Worm (Caenorhabditis elegans): Measurements from ENCODE around the gene dkc-1.

The dkc-1 gene

DNA sequence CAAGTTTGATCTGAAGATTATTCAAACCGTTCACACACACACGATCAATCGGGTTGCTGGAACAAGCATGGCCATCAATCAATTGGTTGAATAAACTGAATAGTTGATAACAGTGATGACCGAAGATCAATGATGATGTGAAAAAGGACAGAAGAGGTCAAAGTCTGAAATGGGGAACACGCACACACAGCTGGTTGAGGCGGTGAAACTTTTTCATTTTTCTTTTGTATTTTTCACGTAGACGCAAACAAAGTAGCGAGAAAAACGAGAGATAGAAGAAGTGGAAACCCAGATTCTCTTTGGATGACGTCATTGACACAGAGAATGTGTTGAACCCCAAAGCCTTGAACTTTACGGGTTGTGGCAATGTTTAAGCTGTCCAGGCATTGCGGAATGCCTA lies 30.8 kb upstream of the dkc-1 start (continued):
- TF ChIP-seq nfya-2 (GFP tag; IDR thresholded peaks at IDR 0.05) = no peak
- no peak for TF ChIP-seq T26A5.8 (tag; optimal IDR thresholded peaks at IDR 0.05)
- no peak for TF ChIP-seq nhr-179 (tag; optimal IDR thresholded peaks at IDR 0.05)
- TF ChIP-seq attf-6 (GFP tag; IDR thresholded peaks at IDR 0.05) = no peak
- no peak for TF ChIP-seq lsl-1 (GFP tag; optimal IDR thresholded peaks at IDR 0.05)
- TF ChIP-seq egl-18 (GFP tag; IDR thresholded peaks at IDR 0.05) = no peak
- TF ChIP-seq efl-1 (GFP tag; optimal IDR thresholded peaks at IDR 0.05) = no peak
- no peak for TF ChIP-seq Y79H2A.3 (GFP tag; conservative IDR thresholded peaks at IDR 0.05)
- TF ChIP-seq hsf-1 (GFP tag; IDR thresholded peaks at IDR 0.05) = no peak
- TF ChIP-seq sea-2 (GFP tag; IDR thresholded peaks at IDR 0.05) = no peak
- peak; percentile 96 for TF ChIP-seq atf-7 (tag; optimal IDR thresholded peaks at IDR 0.05)
- TF ChIP-seq madf-6 (GFP tag; IDR thresholded peaks at IDR 0.05) = no peak
- no peak for TF ChIP-seq nfya-1 (tag; optimal IDR thresholded peaks at IDR 0.05; ENCODE audit: borderline replicate concordance, insufficient read depth)
- no peak for TF ChIP-seq B0336.3 (GFP tag; IDR thresholded peaks at IDR 0.05)
- no peak for TF ChIP-seq ceh-91 (GFP tag; IDR thresholded peaks at IDR 0.05)
- peak; percentile 69 for TF ChIP-seq ZK185.1 (tag; optimal IDR thresholded peaks at IDR 0.05; ENCODE audit: poor library complexity, severe bottlenecking)
- TF ChIP-seq unc-62 (GFP tag; optimal IDR thresholded peaks at IDR 0.05) = no peak
- TF ChIP-seq F57C9.4 (tag; optimal IDR thresholded peaks at IDR 0.05) = no peak
- no peak for TF ChIP-seq mel-28 (tag; optimal IDR thresholded peaks at IDR 0.05; ENCODE audit: borderline replicate concordance)
- no peak; the same call in 1 of the 2 replicates for TF ChIP-seq lir-1 (GFP tag; conservative IDR thresholded peaks at IDR 0.05)
- no peak for TF ChIP-seq gei-17 (GFP tag; optimal IDR thresholded peaks at IDR 0.05)
- TF ChIP-seq bed-1 (GFP tag; IDR thresholded peaks at IDR 0.05) = no peak
- no peak for TF ChIP-seq madf-8 (GFP tag; conservative IDR thresholded peaks at IDR 0.05)
- no peak for TF ChIP-seq lag-1 (GFP tag; IDR thresholded peaks at IDR 0.05)
- TF ChIP-seq C06A6.2 (GFP tag; conservative IDR thresholded peaks at IDR 0.05) = peak; percentile 53; the same call in 1 of the 2 replicates
- no peak for TF ChIP-seq akir-1 (GFP tag; optimal IDR thresholded peaks at IDR 0.05)
- no peak for TF ChIP-seq mxl-1 (tag; optimal IDR thresholded peaks at IDR 0.05)
- no peak for TF ChIP-seq hmg-20 (GFP tag; IDR thresholded peaks at IDR 0.05)
- no peak for TF ChIP-seq zim-3 (tag; optimal IDR thresholded peaks at IDR 0.05)
- TF ChIP-seq mcd-1 (GFP tag; IDR thresholded peaks at IDR 0.05) = peak; percentile 6; the same call in 1 of the 2 replicates
- no peak for TF ChIP-seq F49E8.2 (tag; optimal IDR thresholded peaks at IDR 0.05; ENCODE audit: insufficient read depth)
- TF ChIP-seq ama-1 (optimal IDR thresholded peaks at IDR 0.05) = peak; percentile 75
- no peak for TF ChIP-seq ama-1 (GFP tag; optimal IDR thresholded peaks at IDR 0.05)
- peak; percentile 45 for TF ChIP-seq die-1 (tag; optimal IDR thresholded peaks at IDR 0.05)
- no peak for TF ChIP-seq unc-130 (GFP tag; optimal IDR thresholded peaks at IDR 0.05)
- TF ChIP-seq lin-35 (GFP tag; optimal IDR thresholded peaks at IDR 0.05) = no peak
- no peak for TF ChIP-seq pha-4 (tag; optimal IDR thresholded peaks at IDR 0.05)
- peak; percentile 89 for TF ChIP-seq somi-1 (GFP tag; optimal IDR thresholded peaks at IDR 0.05)
- no peak for TF ChIP-seq C17E4.6 (GFP tag; IDR thresholded peaks at IDR 0.05)
- no peak for TF ChIP-seq ztf-6 (GFP tag; IDR thresholded peaks at IDR 0.05)
- peak; percentile 43 for TF ChIP-seq tbp1 (GFP tag; optimal IDR thresholded peaks at IDR 0.05)
- no peak for TF ChIP-seq sptf-2 (GFP tag; optimal IDR thresholded peaks at IDR 0.05)
- no peak for TF ChIP-seq dpl-1 (GFP tag; optimal IDR thresholded peaks at IDR 0.05)
- no peak for TF ChIP-seq hlh-12 (tag; optimal IDR thresholded peaks at IDR 0.05)
- TF ChIP-seq nhr-80 (tag; optimal IDR thresholded peaks at IDR 0.05) = peak; percentile 89
- no peak for TF ChIP-seq ceh-58 (GFP tag; IDR thresholded peaks at IDR 0.05)
- TF ChIP-seq ccch-3 (GFP tag; optimal IDR thresholded peaks at IDR 0.05) = no peak
- no peak for TF ChIP-seq D2030.7 (GFP tag; IDR thresholded peaks at IDR 0.05)
- no peak for TF ChIP-seq dpff-1 (tag; optimal IDR thresholded peaks at IDR 0.05)
- TF ChIP-seq ztf-3 (GFP tag; optimal IDR thresholded peaks at IDR 0.05) = no peak
